Fruit fly (Drosophila melanogaster): ENCODE data around the gene Hsp22.

Gene Hsp22

dm6 chr3L:9377198-9378035 lies 4.7 kb downstream of the Hsp22 start, which contains the start of gene Hsp26 (continued):
- TF ChIP-seq achi (GFP tag; optimal IDR thresholded peaks at IDR 0.05) (peak; percentile 93), Eip93F (GFP tag; optimal IDR thresholded peaks at IDR 0.05) (peak; percentile 70), Eip75B (GFP tag; optimal IDR thresholded peaks at IDR 0.05) (peak; percentile 97), Eip78C (GFP tag) (peak; percentile 98), fd85E (GFP tag; optimal IDR thresholded peaks at IDR 0.05) (peak; percentile 88), CG6808 (GFP tag; optimal IDR thresholded peaks at IDR 0.05) (peak; percentile 89), CG9139 (GFP tag; optimal IDR thresholded peaks at IDR 0.05) (peak; percentile 57), CG3032 (tag; optimal IDR thresholded peaks at IDR 0.05) (peak; percentile 75), CG6854 (GFP tag; optimal IDR thresholded peaks at IDR 0.05) (peak; percentile 80), vri (GFP tag; optimal IDR thresholded peaks at IDR 0.05) (peak; percentile 94), Hr39 (GFP tag; optimal IDR thresholded peaks at IDR 0.05) (peak; percentile 89), fd59A (GFP tag; optimal IDR thresholded peaks at IDR 0.05) (peak; percentile 71), CG32006 (GFP tag; optimal IDR thresholded peaks at IDR 0.05) (peak; percentile 93), CG34406 (GFP tag; optimal IDR thresholded peaks at IDR 0.05) (peak; percentile 92), pdm3 (GFP tag; optimal IDR thresholded peaks at IDR 0.05) (peak; percentile 95), lz (GFP tag; optimal IDR thresholded peaks at IDR 0.05) (peak; percentile 94), CG16779 (tag; optimal IDR thresholded peaks at IDR 0.05) (peak; percentile 87), Sox14 (GFP tag; optimal IDR thresholded peaks at IDR 0.05) (peak; percentile 95), CG4318 (GFP tag; optimal IDR thresholded peaks at IDR 0.05) (peak; percentile 79), dac (GFP tag; optimal IDR thresholded peaks at IDR 0.05) (peak; percentile 55), CG3919 (GFP tag; optimal IDR thresholded peaks at IDR 0.05) (peak; percentile 94), Hr38 (GFP tag; optimal IDR thresholded peaks at IDR 0.05) (no peak), salr (GFP tag; optimal IDR thresholded peaks at IDR 0.05) (peak; percentile 74 to 90), CG1621 (tag; optimal IDR thresholded peaks at IDR 0.05) (peak; percentile 72), CG10669 (GFP tag; optimal IDR thresholded peaks at IDR 0.05) (peak; percentile 80), acj6 (GFP tag; optimal IDR thresholded peaks at IDR 0.05) (peak; percentile 95), spab (GFP tag; optimal IDR thresholded peaks at IDR 0.05) (peak; percentile 79), dsx (GFP tag; optimal IDR thresholded peaks at IDR 0.05; ENCODE audit: poor library complexity, severe bottlenecking) (peak; percentile 82), CG11294 (GFP tag; IDR thresholded peaks at IDR 0.05) (peak; percentile 87), Smox (GFP tag; optimal IDR thresholded peaks at IDR 0.05) (peak; percentile 94), CG6163 (GFP tag; IDR thresholded peaks at IDR 0.05) (peak; percentile 96), Sox102F (GFP tag; optimal IDR thresholded peaks at IDR 0.05) (peak; percentile 94)

- TF ChIP-seq Sox15 (GFP tag; optimal IDR thresholded peaks at IDR 0.05) (no peak), topi (GFP tag; optimal IDR thresholded peaks at IDR 0.05) (no peak), Hr39 (GFP tag; optimal IDR thresholded peaks at IDR 0.05) (no peak), dsx (GFP tag; optimal IDR thresholded peaks at IDR 0.05; ENCODE audit: poor library complexity, severe bottlenecking) (no peak), pdm3 (GFP tag; optimal IDR thresholded peaks at IDR 0.05) (no peak), fd59A (GFP tag; optimal IDR thresholded peaks at IDR 0.05) (no peak), CG34406 (GFP tag; optimal IDR thresholded peaks at IDR 0.05) (no peak), CG11902 (GFP tag; optimal IDR thresholded peaks at IDR 0.05) (no peak), fkh (GFP tag; optimal IDR thresholded peaks at IDR 0.05) (no peak), CG11294 (GFP tag; IDR thresholded peaks at IDR 0.05) (no peak), acj6 (GFP tag; optimal IDR thresholded peaks at IDR 0.05) (no peak), CG1621 (tag; optimal IDR thresholded peaks at IDR 0.05) (no peak), CG10631 (GFP tag; optimal IDR thresholded peaks at IDR 0.05) (no peak), CG8319 (GFP tag; optimal IDR thresholded peaks at IDR 0.05) (no peak), CG10669 (GFP tag; optimal IDR thresholded peaks at IDR 0.05) (no peak), Gug (GFP tag; IDR thresholded peaks at IDR 0.05) (no peak), Hr38 (GFP tag; optimal IDR thresholded peaks at IDR 0.05) (no peak), CG6792 (GFP tag; optimal IDR thresholded peaks at IDR 0.05) (no peak), CG15336 (GFP tag; IDR thresholded peaks at IDR 0.05) (0 out of 2 replicates have a peak, but pooled peaks have one; percentile 7), cyc (GFP tag; optimal IDR thresholded peaks at IDR 0.05) (no peak), Sox14 (GFP tag; optimal IDR thresholded peaks at IDR 0.05) (peak; percentile 67), CG31627 (GFP tag; optimal IDR thresholded peaks at IDR 0.05) (no peak), Ets96B (tag; optimal IDR thresholded peaks at IDR 0.05) (no peak), Sox102F (GFP tag; optimal IDR thresholded peaks at IDR 0.05) (no peak), CG9139 (GFP tag; optimal IDR thresholded peaks at IDR 0.05) (peak; percentile 23), Met (GFP tag; optimal IDR thresholded peaks at IDR 0.05) (no peak)
Measured at dm6 chr3L:9379484-9380343, 7.0 kb downstream of the Hsp22 start, which contains the start of gene Hsp67Ba. Hsp67Ba (minus strand) TSS chr3L:9379534.
